Fruit fly (Drosophila melanogaster): ENCODE data around the gene CG12375.

Gene CG12375

DNA sequence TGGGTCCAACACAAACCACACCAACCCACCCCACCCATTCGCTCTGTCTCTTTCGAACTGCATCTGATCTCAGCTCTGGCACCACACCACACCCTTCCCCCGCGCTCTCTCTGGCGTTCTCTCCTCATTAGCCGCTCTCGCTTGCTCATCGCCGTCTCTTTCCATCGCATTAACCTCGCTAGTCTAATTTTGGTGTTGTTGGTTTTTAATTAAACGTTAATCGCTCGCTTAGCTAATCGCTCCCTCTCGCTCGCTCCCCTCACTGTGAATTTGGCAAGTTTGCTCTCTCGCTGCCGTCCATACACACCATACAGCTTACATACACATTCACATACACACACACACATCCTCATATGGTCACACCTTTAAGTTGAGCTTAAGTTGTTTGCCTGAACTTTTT lies 22.6 kb downstream of the CG12375 start (continued):
- peak; percentile 92 for TF ChIP-seq crol (GFP tag; IDR thresholded peaks at IDR 0.05)
- no peak for TF ChIP-seq Rfx (GFP tag; IDR thresholded peaks at IDR 0.05)
- TF ChIP-seq CG6791 (GFP tag; IDR thresholded peaks at IDR 0.05; ENCODE audit: partially characterized antibody), result no peak
- no peak for TF ChIP-seq Taf1 (GFP tag; IDR thresholded peaks at IDR 0.05)
- no peak for TF ChIP-seq CG3407 (GFP tag; optimal IDR thresholded peaks at IDR 0.05)
- peak; percentile 75 for TF ChIP-seq CG10321 (GFP tag; IDR thresholded peaks at IDR 0.05)
- no peak for TF ChIP-seq CG15479 (GFP tag; optimal IDR thresholded peaks at IDR 0.05)
- TF ChIP-seq Poxn (GFP tag; IDR thresholded peaks at IDR 0.05), result no peak
- peak; percentile 64 for TF ChIP-seq CG4360 (GFP tag; IDR thresholded peaks at IDR 0.05)
- no peak for TF ChIP-seq CG3838 (GFP tag; optimal IDR thresholded peaks at IDR 0.05)

DNA sequence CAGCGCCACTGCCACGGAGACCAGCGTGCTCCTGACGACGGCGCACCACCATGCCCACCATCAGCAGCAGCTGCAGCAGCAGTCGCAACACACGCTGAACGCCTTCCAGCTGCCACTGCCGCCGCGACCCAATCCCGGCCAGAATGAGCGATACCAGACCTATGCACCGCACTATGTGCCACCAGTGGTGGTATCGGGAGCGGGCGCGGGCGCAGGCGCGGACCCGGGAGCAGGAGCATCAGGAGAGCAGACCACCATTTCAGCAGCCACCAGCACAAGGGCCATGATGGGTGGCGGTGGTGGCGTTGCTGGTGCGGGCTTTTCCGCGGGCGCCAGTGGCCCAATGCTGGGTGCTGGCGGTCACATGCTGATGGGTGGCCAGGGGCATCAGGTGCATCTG lies 23.6 kb downstream of the CG12375 start:
- no peak for TF ChIP-seq CG30020 (tag; optimal IDR thresholded peaks at IDR 0.05)
- no peak for TF ChIP-seq CG8290 (GFP tag; optimal IDR thresholded peaks at IDR 0.05)
- TF ChIP-seq CG8290 (tag; optimal IDR thresholded peaks at IDR 0.05), result no peak
- no peak for TF ChIP-seq cg (GFP tag; optimal IDR thresholded peaks at IDR 0.05)
- TF ChIP-seq mirr (GFP tag; optimal IDR thresholded peaks at IDR 0.05), result no peak
- TF ChIP-seq Trl (optimal IDR thresholded peaks at IDR 0.05), result peak; percentile 21 to 44
- no peak for TF ChIP-seq Trl (GFP tag; optimal IDR thresholded peaks at IDR 0.05)
- no peak for TF ChIP-seq pan (optimal IDR thresholded peaks at IDR 0.05)
- no peak for TF ChIP-seq pan (GFP tag; optimal IDR thresholded peaks at IDR 0.05 in 1 of 2, IDR thresholded peaks at IDR 0.05 in 1 of 2)
- TF ChIP-seq az2 (GFP tag; optimal IDR thresholded peaks at IDR 0.05), result no peak
- no peak for TF ChIP-seq knrl (GFP tag; IDR thresholded peaks at IDR 0.05; ENCODE audit: partially characterized antibody)
- no peak for TF ChIP-seq CG30403 (GFP tag; optimal IDR thresholded peaks at IDR 0.05)
- no peak for TF ChIP-seq CG10267 (tag; optimal IDR thresholded peaks at IDR 0.05)
- TF ChIP-seq Fer1 (GFP tag; optimal IDR thresholded peaks at IDR 0.05), result no peak
- TF ChIP-seq Mad (GFP tag; optimal IDR thresholded peaks at IDR 0.05), result no peak
- TF ChIP-seq CkIIα-i1 (GFP tag; IDR thresholded peaks at IDR 0.05), result 0 out of 2 replicates have a peak, but pooled peaks have one; percentile 21
- no peak for TF ChIP-seq Adf1 (GFP tag; IDR thresholded peaks at IDR 0.05)
- TF ChIP-seq sr (GFP tag; IDR thresholded peaks at IDR 0.05), result no peak
- TF ChIP-seq CG15696 (tag; optimal IDR thresholded peaks at IDR 0.05), result no peak
- no peak for TF ChIP-seq gcm2 (GFP tag; optimal IDR thresholded peaks at IDR 0.05)
- no peak for TF ChIP-seq CG12769 (tag; optimal IDR thresholded peaks at IDR 0.05)
- TF ChIP-seq CG31441 (GFP tag; IDR thresholded peaks at IDR 0.05), result no peak
- no peak for TF ChIP-seq luna (GFP tag; optimal IDR thresholded peaks at IDR 0.05)
- TF ChIP-seq peb (GFP tag; IDR thresholded peaks at IDR 0.05), result no peak
- no peak for TF ChIP-seq emc (GFP tag; optimal IDR thresholded peaks at IDR 0.05)
- no peak for TF ChIP-seq Vsx1 (GFP tag; optimal IDR thresholded peaks at IDR 0.05)
- TF ChIP-seq Usf (GFP tag; optimal IDR thresholded peaks at IDR 0.05), result no peak
- TF ChIP-seq Hr39 (optimal IDR thresholded peaks at IDR 0.05), result peak; percentile 100
- TF ChIP-seq CG6854 (GFP tag; optimal IDR thresholded peaks at IDR 0.05), result no peak
- TF ChIP-seq Pdp1 (GFP tag; optimal IDR thresholded peaks at IDR 0.05), result no peak
- TF ChIP-seq gcm (GFP tag; optimal IDR thresholded peaks at IDR 0.05), result no peak
- TF ChIP-seq E2f1 (GFP tag; IDR thresholded peaks at IDR 0.05), result no peak
- TF ChIP-seq bbx (GFP tag; IDR thresholded peaks at IDR 0.05; ENCODE audit: partially characterized antibody), result no peak
- no peak for TF ChIP-seq Atf-2 (GFP tag; optimal IDR thresholded peaks at IDR 0.05)
- TF ChIP-seq bsh (GFP tag; optimal IDR thresholded peaks at IDR 0.05), result no peak
- TF ChIP-seq dpn (GFP tag; optimal IDR thresholded peaks at IDR 0.05), result no peak
- no peak for TF ChIP-seq BEAF-32 (GFP tag; optimal IDR thresholded peaks at IDR 0.05)
- TF ChIP-seq bab2 (GFP tag; optimal IDR thresholded peaks at IDR 0.05), result no peak
- TF ChIP-seq CG11695 (GFP tag; IDR thresholded peaks at IDR 0.05), result no peak
- peak; percentile 76 for TF ChIP-seq Med (GFP tag)
- TF ChIP-seq CG8478 (optimal IDR thresholded peaks at IDR 0.05), result peak; percentile 85
- TF ChIP-seq CG12155 (GFP tag; optimal IDR thresholded peaks at IDR 0.05), result no peak
- no peak for TF ChIP-seq hb (GFP tag; IDR thresholded peaks at IDR 0.05; ENCODE audit: partially characterized antibody)
